Fruit fly (Drosophila melanogaster): ENCODE data around the gene Cyp28a5.
A peak's percentile ranks its signal among the peaks of the same experiment; 100 is the strongest.

The Cyp28a5 gene

DNA sequence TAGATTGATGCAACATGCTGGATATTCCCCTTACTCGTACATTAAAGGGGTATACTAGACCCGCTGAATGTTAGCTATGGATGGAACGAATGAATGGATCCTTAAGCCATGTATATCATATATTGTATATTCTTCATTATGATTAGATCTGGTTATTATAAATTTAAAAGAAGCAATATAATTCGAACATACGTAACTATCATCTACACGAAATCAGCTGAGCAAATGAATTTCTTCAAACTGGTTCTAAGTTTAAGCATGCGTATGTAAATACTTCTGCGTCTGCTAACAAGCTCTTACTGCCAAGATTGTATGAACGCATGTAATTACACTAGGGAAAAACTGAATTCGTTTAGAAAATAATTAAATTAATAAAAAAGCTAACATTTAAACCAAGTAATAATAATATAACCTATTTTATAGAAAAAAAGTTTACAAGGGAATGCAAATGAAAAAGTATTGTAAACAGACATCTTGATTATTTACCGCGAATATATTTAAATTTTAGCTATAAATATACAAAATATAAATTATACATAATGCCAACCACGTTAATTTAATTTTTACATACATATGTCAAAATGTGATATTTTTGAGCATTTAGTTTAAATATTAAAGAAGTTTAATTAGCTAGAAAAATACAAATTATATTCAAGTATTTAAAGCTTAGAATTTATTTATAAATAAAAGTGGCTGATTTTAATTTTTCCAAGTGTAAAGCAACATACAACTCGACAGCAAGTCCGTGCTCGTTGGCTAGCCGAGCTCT lies 44.0 kb downstream of the Cyp28a5 start (continued):
- TF ChIP-seq Side (GFP tag; optimal IDR thresholded peaks at IDR 0.05) (peak; percentile 2), gcm (GFP tag; optimal IDR thresholded peaks at IDR 0.05) (peak; percentile 17), yki (optimal IDR thresholded peaks at IDR 0.05) (no peak), CG1792 (GFP tag; optimal IDR thresholded peaks at IDR 0.05) (no peak), Med (GFP tag) (peak; percentile 88), CG18011 (GFP tag; optimal IDR thresholded peaks at IDR 0.05) (no peak), zf30C (GFP tag; optimal IDR thresholded peaks at IDR 0.05) (peak; percentile 58), CG15601 (tag; optimal IDR thresholded peaks at IDR 0.05) (peak; percentile 66), cwo (GFP tag; optimal IDR thresholded peaks at IDR 0.05) (peak; percentile 37), CG18599 (GFP tag; optimal IDR thresholded peaks at IDR 0.05) (peak; percentile 28), YL-1 (GFP tag; optimal IDR thresholded peaks at IDR 0.05) (no peak), CG2875 (GFP tag; optimal IDR thresholded peaks at IDR 0.05) (peak; percentile 57), sim (GFP tag; IDR thresholded peaks at IDR 0.05) (no peak), CG32532 (GFP tag; IDR thresholded peaks at IDR 0.05) (peak; percentile 62), fd96Cb (tag; optimal IDR thresholded peaks at IDR 0.05) (peak; percentile 66), jigr1 (GFP tag; IDR thresholded peaks at IDR 0.05) (no peak), CG11456 (GFP tag; IDR thresholded peaks at IDR 0.05) (no peak), bab2 (GFP tag; optimal IDR thresholded peaks at IDR 0.05) (peak; percentile 38), sob (GFP tag; IDR thresholded peaks at IDR 0.05) (peak; percentile 60), CG12236 (GFP tag; optimal IDR thresholded peaks at IDR 0.05) (no peak), Opbp (GFP tag; IDR thresholded peaks at IDR 0.05; ENCODE audit: partially characterized antibody) (no peak), CoRest (tag; optimal IDR thresholded peaks at IDR 0.05) (peak; percentile 88), ems (GFP tag; optimal IDR thresholded peaks at IDR 0.05) (peak; percentile 48), Oaz (GFP tag; IDR thresholded peaks at IDR 0.05) (no peak), pnt (GFP tag; optimal IDR thresholded peaks at IDR 0.05) (peak; percentile 22), CG34422 (GFP tag; IDR thresholded peaks at IDR 0.05) (peak; percentile 64), rib (GFP tag; IDR thresholded peaks at IDR 0.05) (no peak), pros (GFP tag; optimal IDR thresholded peaks at IDR 0.05) (no peak), CG15011 (GFP tag; optimal IDR thresholded peaks at IDR 0.05) (no peak), Usf (GFP tag; optimal IDR thresholded peaks at IDR 0.05) (peak; percentile 14), Chrac-16 (GFP tag; optimal IDR thresholded peaks at IDR 0.05) (peak; percentile 40), H15 (GFP tag; IDR thresholded peaks at IDR 0.05) (peak; percentile 15; the same call in 1 of the 3 replicates), amos (GFP tag; IDR thresholded peaks at IDR 0.05; ENCODE audit: partially characterized antibody) (no peak), danr (GFP tag; IDR thresholded peaks at IDR 0.05) (0 out of 2 replicates have a peak, but pooled peaks have one; percentile 28), row (GFP tag; IDR thresholded peaks at IDR 0.05) (peak; percentile 78), Max (GFP tag; optimal IDR thresholded peaks at IDR 0.05) (peak; percentile 26), Lhr (GFP tag; optimal IDR thresholded peaks at IDR 0.05) (peak; percentile 2), CG13775 (GFP tag; optimal IDR thresholded peaks at IDR 0.05) (peak; percentile 56), lab (GFP tag; optimal IDR thresholded peaks at IDR 0.05) (peak; percentile 74), dysf (GFP tag; IDR thresholded peaks at IDR 0.05) (peak; percentile 63), slbo (GFP tag; IDR thresholded peaks at IDR 0.05) (peak; percentile 62), Awh (GFP tag; IDR thresholded peaks at IDR 0.05) (peak; percentile 75), Taf1 (GFP tag; IDR thresholded peaks at IDR 0.05) (peak; percentile 34; the same call in 1 of the 2 replicates), Hmr (GFP tag; optimal IDR thresholded peaks at IDR 0.05) (peak; percentile 58)
